Worm (Caenorhabditis elegans) whole organism, L4 larva: Measurements from ENCODE around the gene ZK675.4.

Source experiments
- F44E2.7 ChIP-seq: fragments of 200-800 bp; sonication (Bioruptor generic); IDR thresholded peaks from 2 replicates; pipeline ENCODE4 v2.1.2; 2022; ENCODE audit warnings: missing genetic modification characterization, missing compliant biosample characterization
- R02D3.7 ChIP-seq: fragments of 150-350 bp; sonication (generic microtip); optimal IDR thresholded peaks from 3 replicates; lab custom pipeline; 2014; ENCODE audit warnings: missing biosample characterization, missing genetic modification characterization
- T20F7.1 ChIP-seq: fragments of 200-800 bp; sonication (Bioruptor generic); optimal IDR thresholded peaks from 2 replicates; lab custom pipeline; 2018; ENCODE audit warnings: mild to moderate bottlenecking, missing genetic modification characterization, missing compliant biosample characterization
- Y48G9A.11 ChIP-seq: fragments of 200-800 bp; sonication (Bioruptor generic); IDR thresholded peaks from 2 replicates; pipeline ENCODE4 v1.3.6; 2022; ENCODE audit warnings: missing genetic modification reagents, missing genetic modification characterization, missing compliant biosample characterization
- aha-1 ChIP-seq: fragments of 150-350 bp; peaks from one replicate; lab custom pipeline; 2014; ENCODE audit warnings: missing biosample characterization, missing genetic modification characterization
- arid-1 ChIP-seq: fragments of 200-800 bp; sonication (Bioruptor generic); conservative IDR thresholded peaks from 2 replicates; pipeline ENCODE4 v1.3.6; 2022; ENCODE audit warnings: missing genetic modification reagents, missing genetic modification characterization, missing compliant biosample characterization
- ceh-28 ChIP-seq: fragments of 150-350 bp; optimal IDR thresholded peaks from 2 replicates; lab custom pipeline; 2014; ENCODE audit warnings: missing biosample characterization, missing genetic modification reagents, missing genetic modification characterization
- ceh-44 ChIP-seq: fragments of 200-800 bp; sonication (Bioruptor generic); IDR thresholded peaks from 2 replicates; pipeline ENCODE4 v1.3.6; 2022; ENCODE audit warnings: missing genetic modification reagents, missing genetic modification characterization, missing compliant biosample characterization
- ceh-62 ChIP-seq: sonication (generic microtip); optimal IDR thresholded peaks from 2 replicates; lab custom pipeline; 2017; ENCODE audit warnings: missing biosample characterization, missing genetic modification characterization
- ceh-82 ChIP-seq: sonication (generic microtip); optimal IDR thresholded peaks from 2 replicates; lab custom pipeline; 2017; ENCODE audit warnings: missing biosample characterization, missing genetic modification characterization
- daf-16 ChIP-seq, 3 experiments: sonication (generic microtip); optimal IDR thresholded peaks; 2 replicates each; lab custom pipeline; 2016 to 2017; ENCODE audit warnings: missing genetic modification characterization in 3 of 3, missing genetic modification reagents in 3 of 3, mild to moderate bottlenecking in 2 of 3, missing compliant biosample characterization in 2 of 3, missing biosample characterization in 1 of 3, moderate library complexity in 1 of 3
- dmd-9 ChIP-seq: fragments of 200-800 bp; sonication (Bioruptor generic); IDR thresholded peaks from 2 replicates; pipeline ENCODE4 v1.3.6; 2022; ENCODE audit warnings: missing genetic modification reagents, missing genetic modification characterization, missing compliant biosample characterization
- dpl-1 ChIP-seq: fragments of 150-350 bp; optimal IDR thresholded peaks from 2 replicates; lab custom pipeline; 2014; ENCODE audit warnings: missing biosample characterization, missing genetic modification reagents, missing genetic modification characterization
- dve-1 ChIP-seq: sonication (generic microtip); optimal IDR thresholded peaks from 2 replicates; lab custom pipeline; 2017; ENCODE audit warnings: antibody characterized with exemption, mild to moderate bottlenecking, missing genetic modification characterization, missing compliant biosample characterization; ENCODE audit not compliant: insufficient read depth
- lin-13 ChIP-seq: fragments of 150-350 bp; optimal IDR thresholded peaks from 2 replicates; lab custom pipeline; 2014; ENCODE audit warnings: missing biosample characterization, missing genetic modification reagents, missing genetic modification characterization
- lin-39 ChIP-seq: fragments of 150-350 bp; optimal IDR thresholded peaks from 2 replicates; lab custom pipeline; 2014; ENCODE audit warnings: missing biosample characterization, missing genetic modification reagents, missing genetic modification characterization
- lir-3 ChIP-seq: sonication (generic microtip); optimal IDR thresholded peaks from 2 replicates; lab custom pipeline; 2016; ENCODE audit warnings: mild to moderate bottlenecking, missing genetic modification characterization, missing compliant biosample characterization
- lsy-2 ChIP-seq, 2 experiments: fragments of 150-350 bp in 1 of 2; sonication (generic microtip) in 1 of 2; optimal IDR thresholded peaks; 2 replicates each; lab custom pipeline; 2014 to 2017; ENCODE audit warnings: missing biosample characterization in 2 of 2, missing genetic modification characterization in 2 of 2
- mep-1 ChIP-seq: fragments of 150-350 bp; sonication (generic microtip); optimal IDR thresholded peaks from 3 replicates; lab custom pipeline; 2014; ENCODE audit warnings: missing biosample characterization, missing genetic modification characterization
- mes-2 ChIP-seq: sonication (generic microtip); optimal IDR thresholded peaks from 2 replicates; lab custom pipeline; 2016; ENCODE audit warnings: missing genotype, mild to moderate bottlenecking, missing genetic modification characterization, missing compliant biosample characterization; ENCODE audit not compliant: poor library complexity, severe bottlenecking
- nhr-25 ChIP-seq: sonication (generic microtip); optimal IDR thresholded peaks from 2 replicates; lab custom pipeline; 2017; ENCODE audit warnings: missing genetic modification characterization, mild to moderate bottlenecking, missing compliant biosample characterization, antibody characterized with exemption, moderate library complexity, borderline replicate concordance; ENCODE audit not compliant: insufficient read depth
- nhr-28 ChIP-seq: fragments of 150-350 bp; optimal IDR thresholded peaks from 2 replicates; lab custom pipeline; 2014; ENCODE audit warnings: missing biosample characterization, missing genetic modification characterization
- nhr-48 ChIP-seq: sonication (generic microtip); optimal IDR thresholded peaks from 2 replicates; lab custom pipeline; 2016; ENCODE audit warnings: mild to moderate bottlenecking, missing genetic modification characterization, missing compliant biosample characterization
- nhr-6 ChIP-seq: fragments of 150-350 bp; optimal IDR thresholded peaks from 2 replicates; lab custom pipeline; 2014; ENCODE audit warnings: missing biosample characterization, missing genetic modification characterization
- nhr-76 ChIP-seq: fragments of 150-350 bp; optimal IDR thresholded peaks from 2 replicates; lab custom pipeline; 2014; ENCODE audit warnings: missing biosample characterization, missing genetic modification characterization
- php-3 ChIP-seq: fragments of 200-800 bp; sonication (Bioruptor generic); IDR thresholded peaks from 2 replicates; pipeline ENCODE4 v1.3.6; 2022; ENCODE audit warnings: missing genetic modification reagents, missing genetic modification characterization, missing compliant biosample characterization
- skn-1 ChIP-seq: fragments of 150-350 bp; optimal IDR thresholded peaks from 2 replicates; lab custom pipeline; 2014; ENCODE audit warnings: missing biosample characterization, missing genetic modification characterization
- spr-1 ChIP-seq: sonication (generic microtip); optimal IDR thresholded peaks from 2 replicates; lab custom pipeline; 2016; ENCODE audit warnings: mild to moderate bottlenecking, missing genetic modification characterization, missing compliant biosample characterization
- spr-3 ChIP-seq: fragments of 200-800 bp; sonication (Bioruptor generic); optimal IDR thresholded peaks from 2 replicates; lab custom pipeline; 2018; ENCODE audit warnings: mild to moderate bottlenecking, missing genetic modification characterization, missing compliant biosample characterization
- tra-1 ChIP-seq: fragments of 200-800 bp; sonication (Bioruptor generic); IDR thresholded peaks from 2 replicates; pipeline ENCODE4 v1.3.6; 2022; ENCODE audit warnings: missing genetic modification reagents, missing genetic modification characterization, missing compliant biosample characterization

The ZK675.4 gene

DNA sequence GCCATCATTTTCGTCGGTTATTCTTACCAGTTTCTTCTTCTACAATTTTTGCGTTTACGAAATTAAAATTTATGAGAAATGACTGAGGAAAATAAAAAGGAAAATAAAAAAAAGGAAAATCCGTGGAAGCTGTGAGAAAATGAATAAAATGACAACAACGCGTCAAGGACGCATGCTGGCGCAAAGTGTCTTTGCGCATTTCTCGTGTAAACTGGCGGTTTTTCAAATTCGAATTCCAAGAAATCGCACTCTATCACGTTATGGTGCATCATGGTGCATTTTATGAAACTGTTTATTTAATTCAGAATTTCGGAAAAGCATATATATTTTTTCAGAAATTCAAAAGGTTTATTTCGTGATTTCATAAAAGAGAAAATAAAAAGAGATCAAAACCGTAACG is 34.1 kb downstream of the ZK675.4 start, which contains the start of gene dbt-1 (continued):
- no peak for TF ChIP-seq F44E2.7
- peak; percentile 15 for TF ChIP-seq spr-1 (tag; lab: Kevin White, UChicago)
- TF ChIP-seq lin-13 (GFP tag; lab: Kevin White, UChicago), result peak; percentile 48
- peak; percentile 58 for TF ChIP-seq T20F7.1 (GFP tag; lab: Kevin White, UChicago)
- peak; percentile 52 for TF ChIP-seq nhr-6 (tag; lab: Kevin White, UChicago)
- TF ChIP-seq dmd-9 (GFP tag; lab: Robert Waterston, UW), result no peak

DNA sequence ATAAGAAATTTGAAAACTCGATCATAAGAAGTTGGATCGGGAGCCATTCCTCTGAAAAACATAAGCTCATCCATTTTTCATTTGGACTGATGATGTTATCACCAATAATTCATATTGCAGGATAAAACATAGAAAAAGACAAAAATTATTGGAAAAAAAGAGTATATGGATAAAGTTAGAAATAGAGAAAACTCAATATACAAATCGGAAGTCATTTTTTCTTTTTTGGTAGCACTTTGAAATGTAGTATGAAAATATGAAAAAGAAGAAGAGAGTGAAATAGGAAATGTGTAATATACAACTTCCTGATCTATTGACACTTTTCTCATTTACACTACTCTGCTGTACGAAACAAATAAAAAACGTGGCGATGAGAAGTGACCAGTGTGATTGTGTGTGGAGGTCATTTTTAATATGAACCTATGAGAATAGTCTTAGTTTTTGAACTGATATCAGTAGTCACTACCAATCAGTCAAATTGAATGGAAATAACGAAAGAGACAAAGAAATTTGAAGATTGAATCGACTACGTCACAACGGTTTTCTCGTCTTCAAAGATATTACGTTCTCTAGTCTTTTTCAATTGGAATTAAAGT is 35.8 kb downstream of the ZK675.4 start, which contains the start of gene ZK669.5:
Gene ZK669.5, minus strand, starts transcription at position 51 of the 596 bp plus-strand sequence.
- no peak for TF ChIP-seq lin-39 (tag; lab: Kevin White, UChicago)
- TF ChIP-seq nhr-28 (tag; lab: Kevin White, UChicago), result peak; percentile 38
- TF ChIP-seq tra-1 (GFP tag; lab: Robert Waterston, UW), result no peak

DNA sequence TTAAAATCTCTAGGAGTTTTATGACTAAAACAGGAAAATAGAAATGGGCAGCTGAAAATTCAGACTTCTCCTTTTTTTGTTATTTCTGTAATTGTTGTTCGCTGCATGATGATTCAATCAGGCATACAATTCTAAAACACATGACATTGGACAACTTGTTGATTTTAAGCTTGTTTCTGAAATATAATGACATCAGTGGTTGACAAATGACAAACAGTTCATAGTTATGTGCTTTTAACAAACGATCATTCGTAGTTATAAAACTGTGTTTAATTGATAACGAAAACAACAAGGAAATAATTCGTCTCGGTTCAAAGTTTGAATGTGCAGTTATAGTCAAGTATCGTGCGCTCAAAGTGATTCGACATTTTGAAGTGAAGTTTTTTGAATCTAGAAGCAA is 37.2 kb downstream of the ZK675.4 start:
- no peak for TF ChIP-seq daf-16 (GFP tag; optimal IDR thresholded peaks at IDR 0.05; lab: Kevin White, UChicago)
- peak; percentile 89 for TF ChIP-seq daf-16 (tag; optimal IDR thresholded peaks at IDR 0.05; lab: Kevin White, UChicago)
- TF ChIP-seq mes-2 (tag; lab: Kevin White, UChicago), result no peak
- peak; percentile 59 for TF ChIP-seq dve-1

DNA sequence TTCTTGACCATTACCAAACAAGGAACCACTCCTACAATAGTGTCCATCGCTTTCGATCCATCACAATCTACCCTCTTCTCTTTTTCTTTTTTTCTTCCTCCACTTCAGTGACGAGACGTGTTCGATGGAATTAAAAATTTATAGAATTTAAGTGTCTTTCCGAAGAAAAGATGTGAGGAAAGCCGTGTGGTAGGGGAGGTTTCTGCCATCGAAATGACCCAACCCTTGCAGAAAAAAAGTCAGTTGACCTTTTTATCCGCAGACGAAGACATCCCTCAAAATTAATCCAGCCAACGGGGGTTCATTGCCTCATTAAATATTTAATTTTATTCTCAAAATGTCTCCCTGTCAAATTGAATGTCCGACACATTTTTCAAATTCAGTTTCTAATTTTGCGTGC is 44.4 kb downstream of the ZK675.4 start:
- TF ChIP-seq aha-1 (tag; lab: Kevin White, UChicago) (peak; percentile 85), lir-3 (tag; lab: Kevin White, UChicago) (no peak), mep-1 (no peak), dpl-1 (GFP tag; lab: Kevin White, UChicago) (no peak)

DNA sequence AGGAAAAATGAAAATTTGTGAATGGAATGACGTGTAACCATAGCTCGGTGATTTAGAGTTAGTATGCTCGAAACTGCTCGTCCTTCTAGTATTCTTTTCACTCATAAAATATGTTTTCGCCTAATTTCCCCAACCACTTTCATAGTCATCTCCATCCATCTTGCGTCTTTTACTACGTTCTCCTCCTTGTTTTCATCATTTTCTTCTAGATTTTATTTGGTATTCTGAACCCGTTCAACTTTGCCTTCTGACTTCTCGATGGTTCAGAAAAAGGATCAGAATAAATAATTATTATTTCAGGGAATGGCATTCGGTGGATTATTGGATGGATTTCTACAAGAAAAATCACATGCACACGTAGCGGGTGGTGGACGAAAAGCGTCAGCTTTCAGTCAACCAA is 47.4 kb downstream of the ZK675.4 start, which contains the start of gene C04H4.1:
Gene C04H4.1, plus strand, starts transcription at position 301 of the 400 bp plus-strand sequence.
- TF ChIP-seq ceh-82 (tag; lab: Kevin White, UChicago) (no peak), arid-1 (GFP tag; lab: Robert Waterston, UW) (no peak), Y48G9A.11 (GFP tag; lab: Robert Waterston, UW) (no peak), ceh-28 (tag; lab: Kevin White, UChicago) (no peak), nhr-76 (tag; lab: Kevin White, UChicago) (no peak), skn-1 (no peak), ceh-44 (GFP tag; lab: Robert Waterston, UW) (no peak), php-3 (GFP tag; lab: Robert Waterston, UW) (no peak), nhr-6 (tag; lab: Kevin White, UChicago) (no peak), nhr-48 (tag; lab: Kevin White, UChicago) (no peak), lsy-2 (tag; optimal IDR thresholded peaks at IDR 0.05; lab: Kevin White, UChicago) (no peak), R02D3.7 (tag; lab: Kevin White, UChicago) (no peak), ceh-62 (tag; lab: Kevin White, UChicago) (no peak), spr-3 (GFP tag; lab: Kevin White, UChicago) (no peak), nhr-25 (tag; lab: Kevin White, UChicago) (no peak)
- TF ChIP-seq, all 104 proteins: peak for 0
